Fruit fly (Drosophila melanogaster) whole organism, embryonic: ENCODE data around the gene sno.

Source experiments
- ATbp ChIP-seq: fragments of 200-800 bp; sonication (Bioruptor generic); optimal IDR thresholded peaks from 2 replicates; lab custom pipeline; 2017; ENCODE audit warnings: missing biosample characterization, mild to moderate bottlenecking, missing genetic modification characterization, missing genetic modification reagents
- Antp ChIP-seq: fragments of 200-800 bp; sonication (Bioruptor generic); optimal IDR thresholded peaks from 3 replicates; lab custom pipeline; 2016; ENCODE audit warnings: missing biosample characterization, missing genetic modification characterization
- B-H1 ChIP-seq: fragments of 200-800 bp; sonication (Bioruptor generic); IDR thresholded peaks from 3 replicates; pipeline ENCODE4 v1.3.6; 2022; ENCODE audit warnings: missing biosample characterization, missing genetic modification characterization
- B-H2 ChIP-seq: fragments of 200-800 bp; sonication (Bioruptor generic); optimal IDR thresholded peaks from 2 replicates; lab custom pipeline; 2018; ENCODE audit warnings: missing biosample characterization, mild to moderate bottlenecking, missing genetic modification characterization
- CG10959 ChIP-seq: fragments of 200-800 bp; sonication (Bioruptor generic); IDR thresholded peaks from 2 replicates; pipeline ENCODE4 v1.3.6; 2022; ENCODE audit warnings: missing biosample characterization, missing genetic modification characterization
- CG11456 ChIP-seq: fragments of 200-800 bp; sonication (Bioruptor generic); IDR thresholded peaks from 3 replicates; pipeline ENCODE4 v1.3.6; 2022; ENCODE audit warnings: missing biosample characterization, missing genetic modification characterization
- CG11504 ChIP-seq: fragments of 200-800 bp; sonication (Bioruptor generic); optimal IDR thresholded peaks from 3 replicates; lab custom pipeline; 2019; ENCODE audit warnings: missing biosample characterization, mild to moderate bottlenecking, missing genetic modification characterization, moderate library complexity
- CG12219 ChIP-seq: fragments of 200-800 bp; sonication (Bioruptor generic); optimal IDR thresholded peaks from 3 replicates; lab custom pipeline; 2018; ENCODE audit warnings: missing biosample characterization, mild to moderate bottlenecking, missing genetic modification characterization
- CG12391 ChIP-seq: fragments of 200-800 bp; sonication (Bioruptor generic); optimal IDR thresholded peaks from 3 replicates; lab custom pipeline; 2018; ENCODE audit warnings: missing biosample characterization, mild to moderate bottlenecking, missing genetic modification characterization, moderate library complexity
- CG14441 ChIP-seq: fragments of 200-800 bp; sonication (Bioruptor generic); IDR thresholded peaks from 2 replicates; pipeline ENCODE4 v1.3.6; 2022; ENCODE audit warnings: missing biosample characterization, missing genetic modification characterization
- CG15073 ChIP-seq: fragments of 200-800 bp; sonication (Bioruptor generic); optimal IDR thresholded peaks from 2 replicates; lab custom pipeline; 2016; ENCODE audit warnings: missing biosample characterization, missing genetic modification characterization
- CG1529 ChIP-seq: fragments of 200-800 bp; sonication (Bioruptor generic); optimal IDR thresholded peaks from 3 replicates; lab custom pipeline; 2018; ENCODE audit warnings: missing biosample characterization, missing genetic modification characterization
- CG16815 ChIP-seq: fragments of 200-800 bp; sonication (Bioruptor generic); optimal IDR thresholded peaks from 3 replicates; lab custom pipeline; 2017; ENCODE audit warnings: missing biosample characterization, mild to moderate bottlenecking, missing genetic modification characterization
- CG18764 ChIP-seq: fragments of 200-800 bp; sonication (Bioruptor generic); optimal IDR thresholded peaks from 3 replicates; lab custom pipeline; 2016; ENCODE audit warnings: missing biosample characterization, missing genetic modification characterization
- CG2199 ChIP-seq: fragments of 200-800 bp; sonication (Bioruptor generic); IDR thresholded peaks from 3 replicates; pipeline ENCODE4 v1.3.6; 2022; ENCODE audit warnings: missing biosample characterization, missing genetic modification characterization
- CG2712 ChIP-seq: fragments of 200-800 bp; optimal IDR thresholded peaks from 3 replicates; lab custom pipeline; 2019; ENCODE audit warnings: missing biosample characterization, mild to moderate bottlenecking, missing genetic modification characterization, moderate library complexity
- CG30431 ChIP-seq: fragments of 200-800 bp; sonication (Bioruptor generic); optimal IDR thresholded peaks from 2 replicates; lab custom pipeline; 2017; ENCODE audit warnings: missing biosample characterization, missing genetic modification characterization
- CG3407 ChIP-seq: fragments of 200-800 bp; sonication (Bioruptor generic); optimal IDR thresholded peaks from 2 replicates; lab custom pipeline; 2018; ENCODE audit warnings: missing biosample characterization, mild to moderate bottlenecking, missing genetic modification characterization
- CG3838 ChIP-seq: fragments of 200-800 bp; sonication (Bioruptor generic); optimal IDR thresholded peaks from 3 replicates; lab custom pipeline; 2016; ENCODE audit warnings: missing biosample characterization, missing genetic modification characterization
- CG3847 ChIP-seq: fragments of 200-800 bp; sonication (Bioruptor generic); IDR thresholded peaks from 2 replicates; pipeline ENCODE4 v1.3.6; 2022; ENCODE audit warnings: missing biosample characterization, missing genetic modification characterization
- CG42726 ChIP-seq: fragments of 200-800 bp; sonication (Bioruptor generic); IDR thresholded peaks from 2 replicates; pipeline ENCODE4 v1.3.6; 2022; ENCODE audit warnings: missing biosample characterization, missing genetic modification characterization; ENCODE audit not compliant: partially characterized antibody
- CG4820 ChIP-seq: fragments of 200-800 bp; sonication (Bioruptor generic); optimal IDR thresholded peaks from 3 replicates; lab custom pipeline; 2016; ENCODE audit warnings: missing biosample characterization, missing genetic modification characterization
- CG5953 ChIP-seq: fragments of 200-800 bp; sonication (Bioruptor generic); IDR thresholded peaks from 2 replicates; pipeline ENCODE4 v1.3.6; 2022; ENCODE audit warnings: missing biosample characterization, missing genetic modification characterization
- CG6683 ChIP-seq: fragments of 200-800 bp; sonication (Bioruptor generic); optimal IDR thresholded peaks from 2 replicates; lab custom pipeline; 2017; ENCODE audit warnings: missing biosample characterization, mild to moderate bottlenecking, missing genetic modification characterization, missing genetic modification reagents
- CG7928 ChIP-seq: fragments of 200-800 bp; sonication (Bioruptor generic); optimal IDR thresholded peaks from 2 replicates; lab custom pipeline; 2017; ENCODE audit warnings: missing biosample characterization, mild to moderate bottlenecking, missing genetic modification characterization
- CG8290 ChIP-seq, 3 experiments: fragments of 200-800 bp; sonication (Bioruptor generic); optimal IDR thresholded peaks; 2 replicates each; lab custom pipeline; 2016 to 2019; ENCODE audit warnings: missing biosample characterization in 3 of 3, missing genetic modification characterization in 3 of 3, mild to moderate bottlenecking in 2 of 3, moderate library complexity in 1 of 3
- CG8765 ChIP-seq: fragments of 200-800 bp; sonication (Bioruptor generic); IDR thresholded peaks from 2 replicates; pipeline ENCODE4 v1.3.6; 2022; ENCODE audit warnings: missing biosample characterization, missing genetic modification characterization
- CTCF ChIP-seq: fragments of 200-800 bp; sonication (Bioruptor generic); optimal IDR thresholded peaks from 2 replicates; lab custom pipeline; 2017; ENCODE audit warnings: missing biosample characterization, mild to moderate bottlenecking, missing genetic modification characterization, moderate library complexity
- Eip74EF ChIP-seq, 2 experiments: fragments of 200-800 bp in 1 of 2; fragments of >200 bp in 1 of 2; sonication (Bioruptor generic) in 1 of 2; optimal IDR thresholded peaks; 2 replicates each; lab custom pipeline; 2017 to 2019; ENCODE audit warnings: missing biosample characterization in 2 of 2, missing genetic modification characterization in 2 of 2, mild to moderate bottlenecking in 1 of 2, moderate library complexity in 1 of 2
- Gsc ChIP-seq: fragments of 200-800 bp; sonication (Bioruptor generic); IDR thresholded peaks from 2 replicates; pipeline ENCODE4 v1.3.6; 2022; ENCODE audit warnings: missing biosample characterization, missing genetic modification characterization
- NFAT ChIP-seq: fragments of 200-800 bp; sonication (Bioruptor generic); IDR thresholded peaks from 2 replicates; pipeline ENCODE4 v1.3.6; 2022; ENCODE audit warnings: missing biosample characterization, missing genetic modification characterization
- NK7.1 ChIP-seq: fragments of 200-800 bp; sonication (Bioruptor generic); optimal IDR thresholded peaks from 3 replicates; lab custom pipeline; 2016; ENCODE audit warnings: missing biosample characterization, missing genetic modification characterization
- Neu2 ChIP-seq: fragments of 200-800 bp; sonication (Bioruptor generic); optimal IDR thresholded peaks from 3 replicates; lab custom pipeline; 2016; ENCODE audit warnings: missing biosample characterization, missing genetic modification characterization, borderline replicate concordance
- Nf-YA ChIP-seq: fragments of 200-800 bp; sonication (Bioruptor generic); IDR thresholded peaks from 2 replicates; pipeline ENCODE4 v1.3.6; 2022; ENCODE audit warnings: missing biosample characterization, missing genetic modification characterization
- Ravus ChIP-seq: fragments of 200-800 bp; sonication (Bioruptor generic); IDR thresholded peaks from 2 replicates; pipeline ENCODE4 v1.3.6; 2022; ENCODE audit warnings: missing biosample characterization, missing genetic modification characterization
- Six4 ChIP-seq: fragments of 200-800 bp; sonication (Bioruptor generic); optimal IDR thresholded peaks from 2 replicates; lab custom pipeline; 2016; ENCODE audit warnings: missing biosample characterization, missing genetic modification characterization
- Trl ChIP-seq, 3 experiments: fragments of >200 bp in 2 of 3; fragments of 200-800 bp in 1 of 3; sonication (Bioruptor generic) in 1 of 3; optimal IDR thresholded peaks; 2 replicates in 1 of 3; 3 replicates in 2 of 3; lab custom pipeline; 2016 to 2017; ENCODE audit warnings: missing biosample characterization in 1 of 3, missing genetic modification characterization in 1 of 3
- YL-1 ChIP-seq: fragments of 200-800 bp; sonication (Bioruptor generic); optimal IDR thresholded peaks from 3 replicates; lab custom pipeline; 2017; ENCODE audit warnings: missing biosample characterization, mild to moderate bottlenecking, missing genetic modification characterization
- ase ChIP-seq: fragments of 200-800 bp; sonication (Bioruptor generic); IDR thresholded peaks from 3 replicates; pipeline ENCODE4 v1.3.6; 2022; ENCODE audit warnings: missing biosample characterization, missing genetic modification characterization
- btn ChIP-seq: fragments of 200-800 bp; sonication (Bioruptor generic); optimal IDR thresholded peaks from 2 replicates; lab custom pipeline; 2016; ENCODE audit warnings: missing biosample characterization, missing genetic modification characterization
- croc ChIP-seq: fragments of 200-800 bp; sonication (Bioruptor generic); conservative IDR thresholded peaks from 3 replicates; pipeline ENCODE4 v1.3.6; 2022; ENCODE audit warnings: missing biosample characterization, missing genetic modification characterization
- fd64A ChIP-seq: fragments of 200-800 bp; sonication (Bioruptor generic); optimal IDR thresholded peaks from 3 replicates; lab custom pipeline; 2018; ENCODE audit warnings: missing biosample characterization, mild to moderate bottlenecking, missing genetic modification characterization
- gcm2 ChIP-seq: fragments of 200-800 bp; sonication (Bioruptor generic); optimal IDR thresholded peaks from 2 replicates; lab custom pipeline; 2016; ENCODE audit warnings: missing biosample characterization, missing genetic modification characterization
- grn ChIP-seq: fragments of 200-800 bp; sonication (Bioruptor generic); optimal IDR thresholded peaks from 3 replicates; lab custom pipeline; 2017; ENCODE audit warnings: missing biosample characterization, missing genetic modification characterization
- gro ChIP-seq: fragments of 200-800 bp; sonication (Bioruptor generic); optimal IDR thresholded peaks from 2 replicates; lab custom pipeline; 2016; ENCODE audit warnings: missing biosample characterization, missing genetic modification characterization
- ind ChIP-seq: fragments of 200-800 bp; sonication (Bioruptor generic); optimal IDR thresholded peaks from 3 replicates; lab custom pipeline; 2016; ENCODE audit warnings: missing biosample characterization, missing genetic modification characterization
- kay ChIP-seq: fragments of 200-800 bp; sonication (Bioruptor generic); optimal IDR thresholded peaks from 2 replicates; lab custom pipeline; 2016; ENCODE audit warnings: missing biosample characterization, missing genetic modification characterization
- psq ChIP-seq: fragments of 200-800 bp; sonication (Bioruptor generic); optimal IDR thresholded peaks from 2 replicates; lab custom pipeline; 2017; ENCODE audit warnings: missing biosample characterization, missing genetic modification characterization
- tna ChIP-seq: fragments of 200-800 bp; sonication (Bioruptor generic); IDR thresholded peaks from 2 replicates; pipeline ENCODE4 v1.3.6; 2022; ENCODE audit warnings: missing biosample characterization, missing genetic modification characterization; ENCODE audit not compliant: partially characterized antibody
- zen ChIP-seq: fragments of 200-800 bp; sonication (Bioruptor generic); optimal IDR thresholded peaks from 3 replicates; lab custom pipeline; 2018; ENCODE audit warnings: missing biosample characterization, mild to moderate bottlenecking, missing genetic modification characterization, moderate library complexity

Gene sno

DNA sequence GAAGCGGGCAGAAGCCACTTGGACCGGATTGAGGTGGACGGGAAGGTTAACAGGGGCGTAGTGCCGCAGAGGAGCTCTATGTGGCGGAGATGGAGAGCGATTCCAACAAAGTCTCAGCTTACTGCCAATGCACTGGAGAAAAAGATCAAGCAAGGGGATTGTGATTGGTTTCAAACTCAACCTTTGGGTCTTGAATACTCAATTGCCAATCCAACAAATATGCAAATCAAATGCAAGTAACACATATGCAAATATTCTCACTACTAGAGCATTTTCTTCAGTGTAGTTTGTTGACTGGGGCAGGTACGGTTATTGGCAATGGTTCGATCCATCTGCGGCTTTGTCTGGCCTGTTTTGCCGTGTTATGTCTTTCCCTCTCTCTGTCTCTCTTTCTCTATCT lies 39.8 kb upstream of the sno start (continued):
- TF ChIP-seq YL-1 (GFP tag; lab: Kevin White, UChicago) (no peak), CG3838 (no peak), CG4820 (peak; percentile 74), B-H1 (peak; percentile 53), ATbp (GFP tag; lab: Kevin White, UChicago) (peak; percentile 88), CG1529 (GFP tag; lab: Kevin White, UChicago) (peak; percentile 30), CG10959 (GFP tag; lab: Robert Waterston, UW) (no peak; the same call in 1 of the 2 replicates), CG18764 (peak; percentile 46), CG3847 (GFP tag; lab: Robert Waterston, UW) (peak; percentile 55), ind (peak; percentile 87), CG12391 (tag; lab: Kevin White, UChicago) (peak; percentile 64), psq (GFP tag; lab: Kevin White, UChicago) (no peak), kay (peak; percentile 41), gcm2 (GFP tag; lab: Kevin White, UChicago) (peak; percentile 74), CG2712 (tag; lab: Kevin White, UChicago) (peak; percentile 79), CG42726 (GFP tag; lab: Robert Waterston, UW) (no peak), tna (GFP tag; lab: Robert Waterston, UW) (no peak), Nf-YA (GFP tag; lab: Robert Waterston, UW) (0 out of 2 replicates have a peak, but pooled peaks have one; percentile 24), Neu2 (no peak), grn (no peak), croc (GFP tag; lab: Robert Waterston, UW) (peak; percentile 59; the same call in 2 of the 3 replicates), CG30431 (GFP tag; lab: Kevin White, UChicago) (peak; percentile 59), Eip74EF (GFP tag; optimal IDR thresholded peaks at IDR 0.05; lab: Kevin White, UChicago) (peak in 1 of 2 experiments; percentile 46), CG11456 (GFP tag; lab: Robert Waterston, UW) (peak; percentile 79; the same call in 2 of the 3 replicates), CG14441 (GFP tag; lab: Robert Waterston, UW) (peak; percentile 83), zen (peak; percentile 17), CTCF (GFP tag; lab: Kevin White, UChicago) (peak; percentile 37), CG5953 (GFP tag; lab: Robert Waterston, UW) (peak; percentile 70; the same call in 1 of the 2 replicates), NFAT (GFP tag; lab: Robert Waterston, UW) (peak; percentile 47), btn (peak; percentile 69), B-H2 (GFP tag; lab: Kevin White, UChicago) (no peak), CG12219 (peak; percentile 77), Ravus (GFP tag; lab: Robert Waterston, UW) (no peak), Six4 (GFP tag; lab: Kevin White, UChicago) (peak; percentile 70), CG3407 (GFP tag; lab: Kevin White, UChicago) (peak; percentile 58), CG15073 (no peak), CG6683 (peak; percentile 33), CG8290 (GFP tag; optimal IDR thresholded peaks at IDR 0.05; lab: Kevin White, UChicago) (peak; percentile 49), CG8290 (tag; optimal IDR thresholded peaks at IDR 0.05; lab: Kevin White, UChicago) (peak in 1 of 2 experiments; percentile 94), ase (GFP tag; lab: Robert Waterston, UW) (peak; percentile 75), CG7928 (GFP tag; lab: Kevin White, UChicago) (peak; percentile 44), Gsc (GFP tag; lab: Robert Waterston, UW) (peak; percentile 47; the same call in 1 of the 2 replicates), NK7.1 (GFP tag; lab: Kevin White, UChicago) (peak; percentile 55), gro (GFP tag; lab: Kevin White, UChicago) (peak; percentile 52), Antp (GFP tag; lab: Kevin White, UChicago) (peak; percentile 95), CG11504 (tag; lab: Kevin White, UChicago) (peak; percentile 82), Trl (optimal IDR thresholded peaks at IDR 0.05; lab: Kevin White, UChicago) (no peak), Trl (GFP tag; optimal IDR thresholded peaks at IDR 0.05; lab: Kevin White, UChicago) (peak; percentile 86), CG16815 (GFP tag; lab: Kevin White, UChicago) (peak; percentile 37), CG2199 (GFP tag; lab: Robert Waterston, UW) (no peak), fd64A (GFP tag; lab: Kevin White, UChicago) (peak; percentile 56), CG8765 (GFP tag; lab: Robert Waterston, UW) (no peak)
